Worm (Caenorhabditis elegans): ENCODE data around the gene cest-33.

DNA sequence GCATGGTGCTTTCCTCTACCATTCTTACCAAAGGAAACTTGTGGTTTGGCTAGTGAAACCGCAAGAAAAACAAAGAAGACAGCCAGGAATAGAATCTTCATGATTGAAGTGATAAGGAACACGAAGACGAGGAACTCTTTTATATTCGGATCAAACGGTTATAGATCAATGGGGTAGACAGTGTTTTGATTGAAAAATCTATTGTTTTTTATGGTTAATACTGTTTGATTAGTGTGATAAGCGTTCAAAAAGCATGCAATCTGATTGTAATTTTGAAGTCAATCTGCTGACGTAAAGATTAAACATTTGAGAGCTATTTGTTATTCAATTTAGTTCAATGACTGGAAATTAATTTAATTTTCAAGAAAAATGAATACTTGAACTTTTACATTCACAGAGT is 24.2 kb upstream of the cest-33 start, which contains the start of gene F57F4.2:
- TF ChIP-seq nhr-25 (tag; optimal IDR thresholded peaks at IDR 0.05), result no peak
- TF ChIP-seq elt-2 (tag; optimal IDR thresholded peaks at IDR 0.05), result no peak
- TF ChIP-seq nfya-1 (tag; optimal IDR thresholded peaks at IDR 0.05; ENCODE audit: insufficient read depth), result no peak
- no peak for TF ChIP-seq nhr-12 (tag; optimal IDR thresholded peaks at IDR 0.05)
- TF ChIP-seq ama-1 (optimal IDR thresholded peaks at IDR 0.05), result no peak
- no peak for TF ChIP-seq fos-1 (tag; optimal IDR thresholded peaks at IDR 0.05)
- TF ChIP-seq ceh-28 (tag; optimal IDR thresholded peaks at IDR 0.05), result no peak
- no peak for TF ChIP-seq fkh-2 (tag; optimal IDR thresholded peaks at IDR 0.05)
- no peak for TF ChIP-seq nhr-28 (tag; optimal IDR thresholded peaks at IDR 0.05)
- TF ChIP-seq nhr-237 (tag; optimal IDR thresholded peaks at IDR 0.05), result no peak
- no peak for TF ChIP-seq fkh-10 (GFP tag; optimal IDR thresholded peaks at IDR 0.05)
